Worm (Caenorhabditis elegans) whole organism, L1 larva: ENCODE data around the gene Y46G5A.8.

Experiments
- aly-2 ChIP-seq: fragments of 150-350 bp; optimal IDR thresholded peaks from 2 replicates; lab custom pipeline; 2014; ENCODE audit warnings: missing biosample characterization, missing genetic modification characterization
- lsy-2 ChIP-seq, 2 experiments: fragments of 150-350 bp; optimal IDR thresholded peaks; 2 replicates each; lab custom pipeline; 2014; ENCODE audit warnings: missing biosample characterization in 2 of 2, missing genetic modification characterization in 2 of 2
- mab-9 ChIP-seq: fragments of 200-800 bp; sonication (Bioruptor generic); IDR thresholded peaks from 2 replicates; pipeline ENCODE4 v1.3.6; 2022; ENCODE audit warnings: missing genetic modification reagents, missing genetic modification characterization, missing compliant biosample characterization
- nhr-28 ChIP-seq: fragments of 150-350 bp; optimal IDR thresholded peaks from 2 replicates; lab custom pipeline; 2014; ENCODE audit warnings: missing biosample characterization, missing genetic modification characterization
- nhr-77 ChIP-seq: fragments of 150-350 bp; optimal IDR thresholded peaks from 2 replicates; lab custom pipeline; 2014; ENCODE audit warnings: missing biosample characterization, missing genetic modification characterization
- pag-3 ChIP-seq: sonication (generic microtip); optimal IDR thresholded peaks from 2 replicates; lab custom pipeline; 2017; ENCODE audit warnings: missing genetic modification characterization, mild to moderate bottlenecking, missing compliant biosample characterization, antibody characterized with exemption, borderline replicate concordance; ENCODE audit not compliant: insufficient read depth
- tbx-2 ChIP-seq: sonication (generic microtip); optimal IDR thresholded peaks from 2 replicates; lab custom pipeline; 2016; ENCODE audit warnings: missing genetic modification characterization, missing compliant biosample characterization
- unc-30 ChIP-seq: sonication (generic microtip); optimal IDR thresholded peaks from 2 replicates; lab custom pipeline; 2017; ENCODE audit warnings: missing biosample characterization, missing genetic modification characterization
- ztf-11 ChIP-seq, 2 experiments: sonication (generic microtip); optimal IDR thresholded peaks; 2 replicates each; lab custom pipeline; 2016 to 2017; ENCODE audit warnings: missing genetic modification characterization in 2 of 2, missing biosample characterization in 1 of 2, missing compliant biosample characterization in 1 of 2

DNA sequence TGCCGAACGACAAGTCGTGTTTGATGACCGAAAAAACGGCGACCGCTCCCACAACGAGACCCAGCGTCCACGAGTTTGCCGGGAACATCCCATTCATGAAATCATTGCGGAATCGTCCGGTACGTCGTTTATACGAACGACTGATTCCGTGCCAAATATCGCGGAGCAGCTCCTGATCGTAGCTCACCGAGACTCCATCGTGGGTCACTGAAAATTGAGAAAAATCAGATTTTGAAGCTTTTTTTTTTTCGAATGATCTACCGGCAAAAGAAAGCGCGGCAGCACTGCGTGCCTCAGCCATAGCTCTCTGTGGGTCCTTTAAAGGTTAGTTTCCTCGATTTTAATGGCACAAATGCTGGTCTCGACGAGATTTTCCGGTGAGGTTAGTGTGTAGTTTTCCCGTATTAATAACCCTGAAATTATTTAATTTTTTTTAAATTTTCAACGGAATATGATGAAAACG is 39.9 kb downstream of the Y46G5A.8 start, which contains the start of gene cpt-1:
- no peak for TF ChIP-seq nhr-77 (tag; lab: Kevin White, UChicago)
- no peak for TF ChIP-seq pag-3 (tag; lab: Kevin White, UChicago)
- TF ChIP-seq tbx-2 (tag; lab: Kevin White, UChicago) = no peak
- no peak for TF ChIP-seq lsy-2 (tag; optimal IDR thresholded peaks at IDR 0.05; lab: Kevin White, UChicago)
- no peak for TF ChIP-seq unc-30
- no peak for TF ChIP-seq mab-9 (GFP tag; lab: Robert Waterston, UW)
- TF ChIP-seq aly-2 (tag; lab: Kevin White, UChicago) = no peak
- TF ChIP-seq nhr-28 (tag; lab: Kevin White, UChicago) = no peak
- no peak for TF ChIP-seq ztf-11 (tag; optimal IDR thresholded peaks at IDR 0.05; lab: Kevin White, UChicago)
